Fruit fly (Drosophila melanogaster) whole organism, embryonic: ENCODE measurements around the gene CG7296.

Experiments used
- B-H2 ChIP-seq: fragments of 200-800 bp; sonication (Bioruptor generic); optimal IDR thresholded peaks from 2 replicates; lab custom pipeline; 2018; ENCODE audit warnings: missing biosample characterization, mild to moderate bottlenecking, missing genetic modification characterization
- CG10366 ChIP-seq: fragments of 200-800 bp; sonication (Bioruptor generic); IDR thresholded peaks from 2 replicates; pipeline ENCODE4 v1.3.6; 2022; ENCODE audit warnings: missing biosample characterization, missing genetic modification characterization
- CG13424 ChIP-seq: fragments of 200-800 bp; sonication (Bioruptor generic); optimal IDR thresholded peaks from 2 replicates; lab custom pipeline; 2019; ENCODE audit warnings: missing biosample characterization, mild to moderate bottlenecking, missing genetic modification characterization, moderate library complexity
- CG14667 ChIP-seq: fragments of 200-800 bp; sonication (Bioruptor generic); IDR thresholded peaks from 2 replicates; pipeline ENCODE4 v1.3.6; 2022; ENCODE audit warnings: missing biosample characterization, missing genetic modification characterization
- CG1602 ChIP-seq: fragments of 200-800 bp; sonication (Bioruptor generic); optimal IDR thresholded peaks from 3 replicates; lab custom pipeline; 2016; ENCODE audit warnings: missing biosample characterization, missing genetic modification characterization
- CG1603 ChIP-seq: fragments of 200-800 bp; sonication (Bioruptor generic); optimal IDR thresholded peaks from 2 replicates; lab custom pipeline; 2019; ENCODE audit warnings: missing biosample characterization, mild to moderate bottlenecking, missing genetic modification characterization, moderate library complexity
- CG17829 ChIP-seq: fragments of 200-800 bp; optimal IDR thresholded peaks from 2 replicates; lab custom pipeline; 2019; ENCODE audit warnings: missing biosample characterization, mild to moderate bottlenecking, missing genetic modification characterization, moderate library complexity
- CG1792 ChIP-seq: fragments of 200-800 bp; sonication (Bioruptor generic); optimal IDR thresholded peaks from 2 replicates; lab custom pipeline; 2016; ENCODE audit warnings: missing biosample characterization, missing genetic modification characterization
- CG18476 ChIP-seq: fragments of 200-800 bp; sonication (Bioruptor generic); optimal IDR thresholded peaks from 2 replicates; lab custom pipeline; 2016; ENCODE audit warnings: missing biosample characterization, mild to moderate bottlenecking, missing genetic modification characterization
- CG2129 ChIP-seq: fragments of 200-800 bp; sonication (Bioruptor generic); IDR thresholded peaks from 2 replicates; pipeline ENCODE4 v1.3.6; 2022; ENCODE audit warnings: missing biosample characterization, missing genetic modification characterization; ENCODE audit not compliant: partially characterized antibody
- CG2199 ChIP-seq: fragments of 200-800 bp; sonication (Bioruptor generic); IDR thresholded peaks from 3 replicates; pipeline ENCODE4 v1.3.6; 2022; ENCODE audit warnings: missing biosample characterization, missing genetic modification characterization
- CG2875 ChIP-seq: fragments of 200-800 bp; sonication (Bioruptor generic); optimal IDR thresholded peaks from 2 replicates; lab custom pipeline; 2017; ENCODE audit warnings: missing biosample characterization, mild to moderate bottlenecking, missing genetic modification characterization, missing genetic modification reagents
- CG30431 ChIP-seq: fragments of 200-800 bp; sonication (Bioruptor generic); optimal IDR thresholded peaks from 2 replicates; lab custom pipeline; 2017; ENCODE audit warnings: missing biosample characterization, missing genetic modification characterization
- CG3163 ChIP-seq: fragments of 200-800 bp; sonication (Bioruptor generic); optimal IDR thresholded peaks from 3 replicates; lab custom pipeline; 2016; ENCODE audit warnings: missing biosample characterization, missing genetic modification characterization
- CG3726 ChIP-seq: fragments of 200-800 bp; sonication (Bioruptor generic); IDR thresholded peaks from 3 replicates; pipeline ENCODE4, ENCODE4 v1.3.6; 2022; ENCODE audit warnings: missing biosample characterization, missing genetic modification characterization
- CG4617 ChIP-seq: fragments of 200-800 bp; sonication (Bioruptor generic); optimal IDR thresholded peaks from 3 replicates; lab custom pipeline; 2016; ENCODE audit warnings: missing biosample characterization, missing genetic modification characterization, borderline replicate concordance
- CG5245 ChIP-seq: fragments of 200-800 bp; sonication (Bioruptor generic); optimal IDR thresholded peaks from 3 replicates; lab custom pipeline; 2016; ENCODE audit warnings: missing biosample characterization, missing genetic modification characterization
- CG6175 ChIP-seq: fragments of 200-800 bp; sonication (Bioruptor generic); IDR thresholded peaks from 3 replicates; pipeline ENCODE4 v1.3.6; 2022; ENCODE audit warnings: missing biosample characterization, missing genetic modification characterization
- CG6689 ChIP-seq: fragments of 200-800 bp; sonication (Bioruptor generic); IDR thresholded peaks from 2 replicates; pipeline ENCODE4 v1.3.6; 2022; ENCODE audit warnings: missing biosample characterization, missing genetic modification characterization
- CG7271 ChIP-seq: fragments of 200-800 bp; sonication (Bioruptor generic); optimal IDR thresholded peaks from 2 replicates; lab custom pipeline; 2018; ENCODE audit warnings: missing biosample characterization, mild to moderate bottlenecking, missing genetic modification characterization, moderate library complexity
- CG7963 ChIP-seq: fragments of 200-800 bp; sonication (Bioruptor generic); IDR thresholded peaks from 3 replicates; pipeline ENCODE4 v1.3.6; 2022; ENCODE audit warnings: missing biosample characterization, missing genetic modification characterization; ENCODE audit not compliant: partially characterized antibody
- CG9215 ChIP-seq: fragments of 200-800 bp; sonication (Bioruptor generic); IDR thresholded peaks from 2 replicates; pipeline ENCODE4 v1.3.6; 2022; ENCODE audit warnings: missing biosample characterization, missing genetic modification characterization
- CG9876 ChIP-seq: fragments of 200-800 bp; sonication (Bioruptor generic); optimal IDR thresholded peaks from 2 replicates; lab custom pipeline; 2016; ENCODE audit warnings: missing biosample characterization, missing genetic modification characterization
- CHES-1-like ChIP-seq: fragments of 200-800 bp; sonication (Bioruptor generic); optimal IDR thresholded peaks from 2 replicates; lab custom pipeline; 2016; ENCODE audit warnings: missing biosample characterization, missing genetic modification characterization
- CkIIα-i1 ChIP-seq: fragments of 200-800 bp; sonication (Bioruptor generic); IDR thresholded peaks from 2 replicates; pipeline ENCODE4 v1.3.6; 2022; ENCODE audit warnings: missing biosample characterization, missing genetic modification characterization
- D ChIP-seq, 2 experiments: fragments of 200-800 bp in 1 of 2; fragments of >200 bp in 1 of 2; sonication (Bioruptor generic) in 1 of 2; optimal IDR thresholded peaks; 2 replicates in 1 of 2; 3 replicates in 1 of 2; lab custom pipeline; 2017; ENCODE audit warnings: mild to moderate bottlenecking in 1 of 2, missing biosample characterization in 1 of 2, missing genetic modification characterization in 1 of 2, missing genetic modification reagents in 1 of 2
- Drgx ChIP-seq: fragments of 200-800 bp; sonication (Bioruptor generic); IDR thresholded peaks from 2 replicates; pipeline ENCODE4 v1.3.6; 2022; ENCODE audit warnings: missing biosample characterization, missing genetic modification characterization
- Ets97D ChIP-seq: fragments of 200-800 bp; sonication (Bioruptor generic); optimal IDR thresholded peaks from 3 replicates; lab custom pipeline; 2016; ENCODE audit warnings: missing biosample characterization, missing genetic modification characterization
- Hr39 ChIP-seq: fragments of >200 bp; optimal IDR thresholded peaks from 2 replicates; lab custom pipeline; 2017
- Hr78 ChIP-seq, 2 experiments: fragments of 200-800 bp in 1 of 2; fragments of >200 bp in 1 of 2; sonication (Bioruptor generic) in 1 of 2; optimal IDR thresholded peaks; 2 replicates each; lab custom pipeline; 2017 to 2019; ENCODE audit warnings: missing biosample characterization in 2 of 2, missing genetic modification characterization in 2 of 2, mild to moderate bottlenecking in 1 of 2, moderate library complexity in 1 of 2
- Lhr ChIP-seq: fragments of 200-800 bp; sonication (Bioruptor generic); optimal IDR thresholded peaks from 3 replicates; lab custom pipeline; 2017; ENCODE audit warnings: mild to moderate bottlenecking, missing biosample characterization, missing genetic modification reagents, missing genetic modification characterization
- Med ChIP-seq: fragments of 200-800 bp; sonication (Bioruptor generic); peaks from one replicate; lab custom pipeline; 2016; ENCODE audit warnings: missing biosample characterization, missing genetic modification characterization, mild to moderate bottlenecking, inconsistent platforms, moderate library complexity
- Poxn ChIP-seq: fragments of 200-800 bp; sonication (Bioruptor generic); IDR thresholded peaks from 2 replicates; pipeline ENCODE4 v1.3.6; 2022; ENCODE audit warnings: missing biosample characterization, missing genetic modification characterization
- Ptx1 ChIP-seq: fragments of 200-800 bp; sonication (Bioruptor generic); IDR thresholded peaks from 2 replicates; pipeline ENCODE4 v1.3.6; 2022; ENCODE audit warnings: missing biosample characterization, missing genetic modification characterization
- Sry-δ ChIP-seq: fragments of 200-800 bp; sonication (Bioruptor generic); optimal IDR thresholded peaks from 2 replicates; lab custom pipeline; 2016; ENCODE audit warnings: missing biosample characterization, missing genetic modification characterization
- Ssrp ChIP-seq: fragments of 200-800 bp; sonication (Bioruptor generic); optimal IDR thresholded peaks from 2 replicates; lab custom pipeline; 2018; ENCODE audit warnings: missing biosample characterization, mild to moderate bottlenecking, missing genetic modification characterization, moderate library complexity
- cad ChIP-seq: fragments of >200 bp; optimal IDR thresholded peaks from 2 replicates; lab custom pipeline; 2017; ENCODE audit warnings: missing biosample characterization, missing genetic modification characterization
- chn ChIP-seq: fragments of 200-800 bp; sonication (Bioruptor generic); optimal IDR thresholded peaks from 2 replicates; lab custom pipeline; 2016; ENCODE audit warnings: missing biosample characterization, missing genetic modification characterization
- dmrt99B ChIP-seq: fragments of 200-800 bp; sonication (Bioruptor generic); optimal IDR thresholded peaks from 2 replicates; lab custom pipeline; 2018; ENCODE audit warnings: missing biosample characterization, mild to moderate bottlenecking, missing genetic modification characterization, moderate library complexity
- fd102C ChIP-seq: fragments of 200-800 bp; sonication (Bioruptor generic); optimal IDR thresholded peaks from 2 replicates; lab custom pipeline; 2018; ENCODE audit warnings: missing biosample characterization, mild to moderate bottlenecking, missing genetic modification characterization, moderate library complexity
- fd64A ChIP-seq: fragments of 200-800 bp; sonication (Bioruptor generic); optimal IDR thresholded peaks from 3 replicates; lab custom pipeline; 2018; ENCODE audit warnings: missing biosample characterization, mild to moderate bottlenecking, missing genetic modification characterization
- grn ChIP-seq: fragments of 200-800 bp; sonication (Bioruptor generic); optimal IDR thresholded peaks from 3 replicates; lab custom pipeline; 2017; ENCODE audit warnings: missing biosample characterization, missing genetic modification characterization
- jing ChIP-seq: fragments of 200-800 bp; sonication (Bioruptor generic); optimal IDR thresholded peaks from 2 replicates; lab custom pipeline; 2018; ENCODE audit warnings: missing biosample characterization, mild to moderate bottlenecking, missing genetic modification characterization
- mld ChIP-seq: fragments of 200-800 bp; sonication (Bioruptor generic); IDR thresholded peaks from 3 replicates; pipeline ENCODE4 v1.3.6; 2022; ENCODE audit warnings: missing biosample characterization, missing genetic modification characterization; ENCODE audit not compliant: partially characterized antibody
- nom ChIP-seq: fragments of 200-800 bp; sonication (Bioruptor generic); optimal IDR thresholded peaks from 2 replicates; lab custom pipeline; 2017; ENCODE audit warnings: missing biosample characterization, missing genetic modification characterization, mild to moderate bottlenecking, moderate library complexity, missing genetic modification reagents
- pfk ChIP-seq: fragments of 200-800 bp; sonication (Bioruptor generic); optimal IDR thresholded peaks from 2 replicates; lab custom pipeline; 2018; ENCODE audit warnings: missing biosample characterization, mild to moderate bottlenecking, missing genetic modification characterization, moderate library complexity
- sens-2 ChIP-seq: fragments of 200-800 bp; sonication (Bioruptor generic); IDR thresholded peaks from 2 replicates; pipeline ENCODE4 v1.3.6; 2022; ENCODE audit warnings: missing biosample characterization, missing genetic modification characterization
- tgo ChIP-seq: fragments of 200-800 bp; sonication (Bioruptor generic); IDR thresholded peaks from 3 replicates; pipeline ENCODE4 v1.3.6; 2022; ENCODE audit warnings: missing biosample characterization, missing genetic modification characterization
- tna ChIP-seq: fragments of 200-800 bp; sonication (Bioruptor generic); IDR thresholded peaks from 2 replicates; pipeline ENCODE4 v1.3.6; 2022; ENCODE audit warnings: missing biosample characterization, missing genetic modification characterization; ENCODE audit not compliant: partially characterized antibody
- zfh1 ChIP-seq: fragments of 200-800 bp; sonication (Bioruptor generic); IDR thresholded peaks from 3 replicates; pipeline ENCODE4 v1.3.6; 2022; ENCODE audit warnings: missing biosample characterization, missing genetic modification characterization

The CG7296 gene

dm6 chr2L:10703281-10703680 is 16.4 kb upstream of the CG7296 start, which contains the start of gene CG6415 (continued):
- no peak for TF ChIP-seq cad (GFP tag; lab: Kevin White, UChicago)
- peak; percentile 63 for TF ChIP-seq CG6689 (GFP tag; lab: Robert Waterston, UW)
- peak; percentile 40 for TF ChIP-seq jing (GFP tag; lab: Kevin White, UChicago)
- TF ChIP-seq chn (GFP tag; lab: Kevin White, UChicago) = peak; percentile 52
- no peak for TF ChIP-seq CG2199 (GFP tag; lab: Robert Waterston, UW)
- no peak for TF ChIP-seq CG2129 (GFP tag; lab: Robert Waterston, UW)
- TF ChIP-seq CG1602 (GFP tag; lab: Kevin White, UChicago) = peak; percentile 48
- peak; percentile 80 for TF ChIP-seq CG17829 (tag; lab: Kevin White, UChicago)
- TF ChIP-seq CG2875 (GFP tag; lab: Kevin White, UChicago) = peak; percentile 60
- TF ChIP-seq CG1603 (tag; lab: Kevin White, UChicago) = peak; percentile 84
- no peak for TF ChIP-seq CkIIα-i1 (GFP tag; lab: Robert Waterston, UW)
- TF ChIP-seq tgo (GFP tag; lab: Robert Waterston, UW) = peak; percentile 71
- peak; percentile 83 for TF ChIP-seq zfh1 (GFP tag; lab: Robert Waterston, UW)
- TF ChIP-seq CG1792 (GFP tag; lab: Kevin White, UChicago) = peak; percentile 71
- TF ChIP-seq D (optimal IDR thresholded peaks at IDR 0.05; lab: Kevin White, UChicago) = no peak
- TF ChIP-seq D (GFP tag; optimal IDR thresholded peaks at IDR 0.05; lab: Kevin White, UChicago) = peak; percentile 68
- no peak for TF ChIP-seq B-H2 (GFP tag; lab: Kevin White, UChicago)
- TF ChIP-seq CG9215 (GFP tag; lab: Robert Waterston, UW) = peak; percentile 67
- peak in 1 of 2 experiments; percentile 62 for TF ChIP-seq Hr78 (GFP tag; optimal IDR thresholded peaks at IDR 0.05; lab: Kevin White, UChicago)
- TF ChIP-seq Drgx (GFP tag; lab: Robert Waterston, UW) = peak; percentile 68
- no peak for TF ChIP-seq mld (GFP tag; lab: Robert Waterston, UW)
- TF ChIP-seq Sry-δ (GFP tag; lab: Kevin White, UChicago) = peak; percentile 42
- peak; percentile 34 for TF ChIP-seq fd64A (GFP tag; lab: Kevin White, UChicago)
- no peak for TF ChIP-seq CG3726
- TF ChIP-seq CG14667 (GFP tag; lab: Robert Waterston, UW) = 0 out of 2 replicates have a peak, but pooled peaks have one; percentile 31
- TF ChIP-seq CG5245 (GFP tag; lab: Kevin White, UChicago) = peak; percentile 53
- TF ChIP-seq tna (GFP tag; lab: Robert Waterston, UW) = no peak
- no peak for TF ChIP-seq Hr39 (lab: Kevin White, UChicago)
- no peak for TF ChIP-seq fd102C (GFP tag; lab: Kevin White, UChicago)
- no peak for TF ChIP-seq CG7271 (tag; lab: Kevin White, UChicago)
- TF ChIP-seq CG6175 (GFP tag; lab: Robert Waterston, UW) = no peak
- peak; percentile 57 for TF ChIP-seq CG9876 (GFP tag; lab: Kevin White, UChicago)
- peak; percentile 48 for TF ChIP-seq CG18476 (GFP tag; lab: Kevin White, UChicago)
- TF ChIP-seq CG3163 = peak; percentile 42
- peak; percentile 19 for TF ChIP-seq grn (GFP tag; lab: Kevin White, UChicago)
- TF ChIP-seq CG13424 (tag; lab: Kevin White, UChicago) = peak; percentile 84
- peak; percentile 30 for TF ChIP-seq Ets97D
- no peak for TF ChIP-seq CG4617 (GFP tag; lab: Kevin White, UChicago)
- peak; percentile 71 for TF ChIP-seq Ptx1 (GFP tag; lab: Robert Waterston, UW)
- TF ChIP-seq Ssrp = peak; percentile 70
- TF ChIP-seq Poxn (GFP tag; lab: Robert Waterston, UW) = no peak
- peak; percentile 80 for TF ChIP-seq dmrt99B (tag; lab: Kevin White, UChicago)
- TF ChIP-seq pfk = no peak
- no peak for TF ChIP-seq nom (GFP tag; lab: Kevin White, UChicago)
- peak; percentile 54 for TF ChIP-seq CG30431 (GFP tag; lab: Kevin White, UChicago)
- peak; percentile 14 for TF ChIP-seq CHES-1-like (GFP tag; lab: Kevin White, UChicago)
- TF ChIP-seq CG10366 (GFP tag; lab: Robert Waterston, UW) = peak; percentile 68
- TF ChIP-seq CG7963 (GFP tag; lab: Robert Waterston, UW) = no peak
- peak; percentile 95 for TF ChIP-seq Med (GFP tag; lab: Kevin White, UChicago)
- TF ChIP-seq Lhr (GFP tag; lab: Kevin White, UChicago) = peak; percentile 1
- 0 out of 2 replicates have a peak, but pooled peaks have one; percentile 50 for TF ChIP-seq sens-2 (GFP tag; lab: Robert Waterston, UW)
